Worm (Caenorhabditis elegans): ENCODE data around the gene fbxb-74.
A peak's percentile ranks its signal among the peaks of the same experiment; 100 is the strongest.

DNA sequence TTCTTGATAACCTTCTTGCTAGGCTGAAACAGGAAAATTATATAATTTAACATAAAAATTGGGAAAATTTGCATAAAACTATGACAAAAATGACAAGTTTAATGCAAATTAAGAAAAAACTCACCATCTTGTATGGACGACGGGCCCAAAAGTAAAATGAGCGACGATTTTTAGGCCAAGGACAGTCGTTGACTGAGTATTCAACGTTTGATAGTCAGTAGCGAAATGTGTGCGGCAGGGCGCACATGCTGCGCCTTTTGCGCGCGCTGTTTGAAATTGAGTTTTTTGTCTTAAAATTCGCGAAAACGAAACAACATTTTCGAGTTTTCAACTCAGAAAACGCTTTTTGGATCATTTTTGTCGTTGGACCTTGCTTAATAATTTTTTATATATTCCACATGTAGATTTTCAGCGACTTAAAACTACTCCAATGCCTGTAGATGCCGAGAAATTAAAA is 48.6 kb downstream of the fbxb-74 start, which contains the start of the genes rpl-7A and set-21:
- TF ChIP-seq nhr-232 (tag; optimal IDR thresholded peaks at IDR 0.05) (no peak), pag-3 (tag; optimal IDR thresholded peaks at IDR 0.05; ENCODE audit: borderline replicate concordance) (no peak), ref-2 (tag; optimal IDR thresholded peaks at IDR 0.05) (peak; percentile 88), unc-86 (tag; optimal IDR thresholded peaks at IDR 0.05) (peak; percentile 71), ama-1 (optimal IDR thresholded peaks at IDR 0.05) (no peak), ceh-48 (tag; optimal IDR thresholded peaks at IDR 0.05) (peak; percentile 40)
